Fruit fly (Drosophila melanogaster): ENCODE results near the gene Miro.

Gene Miro

DNA sequence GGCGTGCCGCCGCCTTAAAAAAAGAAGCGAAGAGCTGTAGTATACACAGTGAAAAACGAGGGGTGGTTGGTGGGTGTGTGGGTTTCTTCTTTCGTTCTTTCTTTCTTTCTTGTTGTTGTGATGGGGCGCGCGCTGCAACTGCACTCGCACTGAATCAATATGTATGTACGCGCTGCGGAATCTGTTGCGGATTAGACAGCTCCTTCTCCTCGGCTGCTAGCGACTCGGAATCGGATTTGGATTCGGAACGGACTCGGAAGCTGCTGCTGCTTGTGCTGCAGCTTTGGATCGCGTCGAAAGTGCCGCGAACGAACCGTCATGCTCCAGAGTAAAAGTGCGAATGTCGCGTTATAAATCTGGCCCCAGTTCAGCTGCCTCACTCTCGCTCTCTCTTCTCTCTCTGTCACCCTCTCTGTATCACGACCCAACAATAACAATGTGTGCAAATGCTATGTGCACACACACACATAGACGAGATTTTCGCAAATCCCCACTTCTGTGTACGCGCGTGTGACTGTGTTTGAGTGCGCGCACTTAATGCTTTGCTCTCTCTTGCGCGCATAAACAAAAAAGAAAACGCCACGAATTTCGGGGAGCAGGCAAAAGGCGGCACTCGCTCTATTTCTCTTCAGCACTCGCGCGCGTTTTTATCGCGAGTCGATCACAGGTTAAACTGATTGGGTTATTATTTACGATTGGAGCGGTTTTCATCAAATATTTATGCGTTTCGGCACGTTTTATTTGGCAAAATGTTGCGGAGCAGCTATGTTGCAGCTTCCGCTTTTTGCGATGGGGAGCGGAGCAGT, 7.4 kb downstream of the Miro start (continued):
- TF ChIP-seq B-H2 (GFP tag; optimal IDR thresholded peaks at IDR 0.05) (no peak), CG4707 (GFP tag; optimal IDR thresholded peaks at IDR 0.05) (no peak), CG8359 (GFP tag; optimal IDR thresholded peaks at IDR 0.05; ENCODE audit: borderline replicate concordance) (no peak), hkb (optimal IDR thresholded peaks at IDR 0.05) (no peak), hkb (GFP tag; IDR thresholded peaks at IDR 0.05) (no peak), CG13287 (GFP tag; IDR thresholded peaks at IDR 0.05; ENCODE audit: partially characterized antibody) (no peak; the same call in 1 of the 2 replicates), dmrt99B (tag; optimal IDR thresholded peaks at IDR 0.05) (peak; percentile 21)

DNA sequence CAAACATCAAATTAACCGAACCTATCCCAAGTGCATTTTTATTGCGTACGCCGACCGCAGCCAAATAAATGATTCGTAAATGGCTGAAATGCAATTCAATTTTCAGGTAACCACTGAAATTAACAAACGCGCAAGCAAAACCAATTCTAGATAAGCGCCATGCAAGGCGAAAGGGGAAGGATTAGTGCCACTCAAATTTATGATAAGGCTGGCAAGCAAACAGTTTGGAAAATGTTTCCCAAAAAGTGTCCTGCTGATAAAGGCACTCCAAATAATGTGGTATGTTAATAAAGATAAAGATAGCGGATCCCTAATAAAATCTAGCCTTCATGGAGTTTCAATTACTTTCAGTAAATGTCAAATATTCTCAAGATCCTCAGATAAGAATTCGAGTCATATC, 11.4 kb downstream of the Miro start:
- TF ChIP-seq vnd (GFP tag; IDR thresholded peaks at IDR 0.05; ENCODE audit: partially characterized antibody) (no peak), CG15479 (GFP tag; optimal IDR thresholded peaks at IDR 0.05) (peak; percentile 92), grn (GFP tag; optimal IDR thresholded peaks at IDR 0.05) (peak; percentile 7)

DNA sequence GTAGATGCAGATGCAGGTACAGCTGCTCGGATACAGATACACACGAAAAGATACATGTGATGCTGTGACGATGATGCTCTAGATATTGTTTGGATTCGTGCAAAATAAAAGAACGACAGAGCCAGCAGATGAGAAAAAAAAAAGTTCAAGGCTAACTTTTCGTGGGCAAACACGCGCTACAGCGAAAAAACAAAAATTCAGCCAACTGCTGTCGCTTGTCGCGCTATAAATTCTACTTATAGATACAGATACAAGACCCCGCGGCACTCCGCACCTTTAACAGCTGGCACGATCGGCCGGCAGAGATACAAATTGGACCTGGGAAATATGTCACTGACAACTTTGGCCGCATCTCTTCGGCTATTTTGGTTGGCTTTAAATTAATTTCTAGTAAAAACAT, 12.1 kb downstream of the Miro start:
- TF ChIP-seq jumu (GFP tag; optimal IDR thresholded peaks at IDR 0.05), result no peak
- TF ChIP-seq CG14667 (GFP tag; IDR thresholded peaks at IDR 0.05), result no peak
- no peak for TF ChIP-seq CG8478 (optimal IDR thresholded peaks at IDR 0.05)
- TF ChIP-seq Dbx (GFP tag; IDR thresholded peaks at IDR 0.05), result no peak
- peak; percentile 71 for TF ChIP-seq sd (tag; optimal IDR thresholded peaks at IDR 0.05)
- no peak for TF ChIP-seq Taf1 (GFP tag; IDR thresholded peaks at IDR 0.05)
- no peak for TF ChIP-seq gcm (GFP tag; optimal IDR thresholded peaks at IDR 0.05)
- 0 out of 4 replicates have a peak, but pooled peaks have one; percentile 41 for TF ChIP-seq chinmo (GFP tag; IDR thresholded peaks at IDR 0.05; ENCODE audit: partially characterized antibody)
- no peak for TF ChIP-seq Tbp (GFP tag; optimal IDR thresholded peaks at IDR 0.05)
- no peak for TF ChIP-seq ap (GFP tag; IDR thresholded peaks at IDR 0.05)
- no peak for TF ChIP-seq D19B (GFP tag; optimal IDR thresholded peaks at IDR 0.05)
- no peak for TF ChIP-seq CG2678 (tag; optimal IDR thresholded peaks at IDR 0.05)
- no peak for TF ChIP-seq az2 (GFP tag; optimal IDR thresholded peaks at IDR 0.05)
- TF ChIP-seq BtbVII (GFP tag; optimal IDR thresholded peaks at IDR 0.05), result no peak
- no peak for TF ChIP-seq HmgZ (tag; optimal IDR thresholded peaks at IDR 0.05)
- TF ChIP-seq repo (GFP tag; optimal IDR thresholded peaks at IDR 0.05), result no peak
- no peak for TF ChIP-seq Med (GFP tag)
- no peak for TF ChIP-seq CG2889 (GFP tag; IDR thresholded peaks at IDR 0.05)
- TF ChIP-seq CG6791 (GFP tag; IDR thresholded peaks at IDR 0.05; ENCODE audit: partially characterized antibody), result no peak
- no peak for TF ChIP-seq Doc2 (GFP tag; IDR thresholded peaks at IDR 0.05)
- no peak for TF ChIP-seq CG1603 (tag; optimal IDR thresholded peaks at IDR 0.05)
- TF ChIP-seq CG10543 (GFP tag; optimal IDR thresholded peaks at IDR 0.05), result peak; percentile 68
- no peak for TF ChIP-seq C15 (GFP tag; IDR thresholded peaks at IDR 0.05)
- TF ChIP-seq grau (tag; optimal IDR thresholded peaks at IDR 0.05), result no peak
- TF ChIP-seq cwo (GFP tag; optimal IDR thresholded peaks at IDR 0.05), result peak; percentile 51
- TF ChIP-seq CG17359 (tag; optimal IDR thresholded peaks at IDR 0.05), result no peak
- TF ChIP-seq crol (GFP tag; IDR thresholded peaks at IDR 0.05), result peak; percentile 48
- peak; percentile 78 for TF ChIP-seq nau (GFP tag; optimal IDR thresholded peaks at IDR 0.05)
- peak; percentile 66 for TF ChIP-seq ftz-f1 (GFP tag; optimal IDR thresholded peaks at IDR 0.05)
- no peak for TF ChIP-seq row (GFP tag; IDR thresholded peaks at IDR 0.05)
- TF ChIP-seq CG16815 (GFP tag; optimal IDR thresholded peaks at IDR 0.05), result no peak
- TF ChIP-seq amos (GFP tag; IDR thresholded peaks at IDR 0.05; ENCODE audit: partially characterized antibody), result 0 out of 2 replicates have a peak, but pooled peaks have one; percentile 8
- TF ChIP-seq run (tag; optimal IDR thresholded peaks at IDR 0.05), result no peak
- TF ChIP-seq dysf (GFP tag; IDR thresholded peaks at IDR 0.05), result no peak
- no peak for TF ChIP-seq Opbp (GFP tag; IDR thresholded peaks at IDR 0.05; ENCODE audit: partially characterized antibody)
- no peak for TF ChIP-seq dimm (GFP tag; IDR thresholded peaks at IDR 0.05)

Measured in whole organism, embryonic.